Fruit fly (Drosophila melanogaster) whole organism: ENCODE results near the gene CG33557.

Experiments used
- CG8478 ChIP-seq: fragments of >200 bp; optimal IDR thresholded peaks from 2 replicates; lab custom pipeline; 2018; ENCODE audit warnings: inconsistent platforms
- Dll ChIP-seq: fragments of >200 bp; optimal IDR thresholded peaks from 2 replicates; lab custom pipeline; 2017
- EcR ChIP-seq, 2 experiments: fragments of >200 bp; optimal IDR thresholded peaks; 2 replicates each; lab custom pipeline; 2017; ENCODE audit warnings: missing biosample characterization in 2 of 2, missing genetic modification characterization in 2 of 2, missing genetic modification reagents in 2 of 2
- pan ChIP-seq: fragments of >200 bp; optimal IDR thresholded peaks from 2 replicates; lab custom pipeline; 2017
- psq ChIP-seq: fragments of >200 bp; optimal IDR thresholded peaks from 2 replicates; lab custom pipeline; 2017
- usp ChIP-seq: fragments of >200 bp; optimal IDR thresholded peaks from 2 replicates; lab custom pipeline; 2017; ENCODE audit warnings: missing biosample characterization, missing genetic modification characterization, mixed read lengths

CG33557 gene

dm6 chrX:10057964-10058363 is 49.0 kb downstream of the CG33557 start:
- TF ChIP-seq Dll (no peak), EcR (GFP tag; optimal IDR thresholded peaks at IDR 0.05; lab: Kevin White, UChicago) (no peak), pan (lab: Kevin White, UChicago) (no peak), CG8478 (lab: Kevin White, UChicago) (no peak), usp (no peak), psq (lab: Kevin White, UChicago) (no peak)
